Worm (Caenorhabditis elegans) whole organism, L2 larva: ENCODE results near the gene C05C10.5.

ENCODE experiments used
- alr-1 ChIP-seq: fragments of 150-350 bp; optimal IDR thresholded peaks from 2 replicates; lab custom pipeline; 2014; ENCODE audit warnings: missing biosample characterization, missing genetic modification characterization
- aly-2 ChIP-seq: fragments of 150-350 bp; optimal IDR thresholded peaks from 2 replicates; lab custom pipeline; 2014; ENCODE audit warnings: missing biosample characterization, missing genetic modification characterization
- egl-27 ChIP-seq: sonication (generic microtip); optimal IDR thresholded peaks from 3 replicates; lab custom pipeline; 2017; ENCODE audit warnings: missing biosample characterization, missing genetic modification reagents, missing genetic modification characterization
- nhr-237 ChIP-seq: fragments of 150-350 bp; optimal IDR thresholded peaks from 2 replicates; lab custom pipeline; 2014; ENCODE audit warnings: missing biosample characterization, missing genetic modification characterization
- unc-62 ChIP-seq: fragments of 150-350 bp; optimal IDR thresholded peaks from 2 replicates; lab custom pipeline; 2014; ENCODE audit warnings: missing biosample characterization, missing genetic modification reagents, missing genetic modification characterization
- zag-1 ChIP-seq: fragments of 150-350 bp; optimal IDR thresholded peaks from 2 replicates; lab custom pipeline; 2014; ENCODE audit warnings: missing biosample characterization, missing genetic modification characterization

DNA sequence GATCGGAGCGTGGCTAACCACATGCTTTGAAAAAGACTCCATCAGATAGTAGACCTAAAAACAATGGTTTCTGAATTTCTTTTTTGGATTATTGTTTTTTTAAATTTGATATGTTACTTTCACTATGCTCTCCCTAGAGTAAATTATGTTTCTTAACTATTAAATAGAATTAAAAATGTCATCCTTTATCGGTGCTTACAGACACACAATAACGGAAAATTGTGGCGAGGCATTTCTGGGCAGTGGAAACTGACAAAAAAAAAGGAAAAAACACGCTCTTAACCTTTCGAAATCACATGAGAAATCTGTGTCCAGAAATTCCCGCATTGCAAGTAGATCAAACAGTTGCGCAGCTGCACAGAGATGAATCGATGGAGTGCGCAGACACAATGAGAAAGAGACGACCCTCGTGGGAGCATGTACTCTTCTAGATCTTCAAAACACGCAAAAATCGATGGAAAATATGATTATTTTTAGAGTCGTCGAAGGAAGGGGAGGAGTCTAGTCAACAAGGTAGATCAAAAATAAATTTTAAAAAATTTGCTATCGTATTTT is 41.3 kb downstream of the C05C10.5 start, which contains the start of gene ZK892.6:
- TF ChIP-seq alr-1 (tag; lab: Kevin White, UChicago) (no peak), aly-2 (tag; lab: Kevin White, UChicago) (no peak), egl-27 (no peak), nhr-237 (tag; lab: Kevin White, UChicago) (no peak), unc-62 (no peak), zag-1 (tag; lab: Kevin White, UChicago) (no peak)
